Fruit fly (Drosophila melanogaster): Measurements from ENCODE around the gene GstD9.

dm6 chr3R:12329827-12330226, 37.5 kb downstream of the GstD9 start:
- TF ChIP-seq CG17186 (GFP tag; optimal IDR thresholded peaks at IDR 0.05) (no peak), ERR (GFP tag; optimal IDR thresholded peaks at IDR 0.05) (no peak), CG8089 (GFP tag; optimal IDR thresholded peaks at IDR 0.05) (no peak), Ets97D (GFP tag; optimal IDR thresholded peaks at IDR 0.05) (no peak), ase (GFP tag; IDR thresholded peaks at IDR 0.05) (no peak), Abd-B (GFP tag; optimal IDR thresholded peaks at IDR 0.05) (no peak)
